Fruit fly (Drosophila melanogaster): ENCODE results near the gene Brd7-9.
A peak's percentile ranks its signal among the peaks of the same experiment; 100 is the strongest.

Brd7-9 gene

DNA sequence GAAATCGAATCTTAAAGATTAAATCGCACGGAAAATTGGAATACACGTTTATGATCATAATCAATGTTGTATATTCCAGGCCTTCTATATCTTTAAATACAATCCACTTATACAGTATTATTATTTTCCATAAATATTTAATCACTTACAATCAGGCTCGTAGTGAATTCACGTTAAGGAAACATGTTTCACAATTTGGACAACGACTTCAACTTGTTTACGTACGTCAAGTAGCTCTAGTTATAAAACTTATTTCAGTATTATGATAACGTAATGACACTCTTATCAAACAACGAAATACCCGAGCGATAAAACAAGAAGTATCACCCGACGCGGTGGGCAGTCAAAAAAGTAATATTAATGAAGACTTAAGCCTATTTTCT lies 8.7 kb downstream of the Brd7-9 start:
- peak; percentile 20 for TF ChIP-seq lab (GFP tag; optimal IDR thresholded peaks at IDR 0.05)
- TF ChIP-seq CG11696 (GFP tag; IDR thresholded peaks at IDR 0.05): no peak
- peak; percentile 5 for TF ChIP-seq CG18599 (GFP tag; optimal IDR thresholded peaks at IDR 0.05)
- peak; percentile 43 for TF ChIP-seq CG9437 (GFP tag; optimal IDR thresholded peaks at IDR 0.05)
- TF ChIP-seq exex (tag; optimal IDR thresholded peaks at IDR 0.05): peak; percentile 54

DNA sequence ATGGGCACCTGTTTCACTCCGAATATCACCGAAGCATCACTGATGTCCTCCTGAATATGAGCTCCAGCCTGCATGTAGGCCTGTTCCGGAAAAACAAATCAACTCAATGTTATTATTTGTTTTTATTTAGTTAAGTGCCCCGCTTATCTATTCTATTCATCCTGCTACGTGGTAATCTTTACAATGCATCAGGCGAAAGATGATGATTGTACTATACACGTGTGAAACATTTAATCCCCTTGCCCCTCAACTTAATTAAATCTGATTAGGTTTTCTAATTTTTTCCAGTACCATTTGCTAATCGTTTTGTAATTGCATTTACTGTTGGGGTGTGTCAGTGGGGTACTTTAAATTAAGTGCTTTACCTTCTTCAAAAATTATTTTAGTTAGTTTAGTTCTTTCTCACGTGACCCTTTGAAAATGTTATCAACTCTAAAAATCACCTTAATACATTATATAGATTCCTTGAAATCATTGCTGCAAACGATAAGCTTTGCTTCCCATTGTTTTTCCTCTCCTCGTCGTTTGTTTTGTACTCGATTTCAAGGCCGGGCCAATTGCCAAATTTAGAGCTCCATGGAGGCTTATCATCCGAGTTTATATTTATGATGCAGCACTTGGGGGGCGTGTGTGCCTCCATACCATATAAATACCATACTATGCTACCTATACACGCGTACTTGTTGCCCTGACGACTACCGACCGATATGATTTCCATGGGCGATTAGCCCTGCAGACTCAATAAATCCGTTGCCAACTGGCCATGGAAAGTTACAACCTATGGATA lies 12.2 kb downstream of the Brd7-9 start:
- TF ChIP-seq HLHmδ (GFP tag; optimal IDR thresholded peaks at IDR 0.05) (no peak), sug (tag; optimal IDR thresholded peaks at IDR 0.05) (peak; percentile 94), CG34376 (GFP tag; optimal IDR thresholded peaks at IDR 0.05) (peak; percentile 27), cwo (GFP tag; optimal IDR thresholded peaks at IDR 0.05) (peak; percentile 69), Med (GFP tag) (peak; percentile 19), exex (tag; optimal IDR thresholded peaks at IDR 0.05) (peak; percentile 68), ssp (GFP tag; IDR thresholded peaks at IDR 0.05) (no peak), sens (GFP tag) (peak; percentile 14)

DNA sequence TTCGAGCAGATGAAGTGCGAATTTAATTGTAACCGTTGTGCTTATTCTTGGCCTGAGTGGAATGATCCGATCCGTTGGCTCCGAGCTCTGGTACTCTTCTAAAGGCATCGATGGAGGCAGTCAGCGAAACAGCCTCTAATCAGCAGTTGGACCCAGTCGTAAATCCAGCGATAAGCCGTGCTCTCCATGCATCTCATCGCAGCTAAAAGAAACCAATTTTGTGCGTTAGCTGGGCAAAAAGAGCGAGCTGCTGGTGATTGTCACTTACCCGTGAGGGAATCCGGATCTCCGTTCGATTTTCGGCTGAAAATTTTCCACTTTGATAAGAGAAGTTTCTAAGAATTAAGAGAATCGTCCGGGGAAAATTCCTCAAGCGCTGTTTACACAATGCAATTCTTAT lies 13.2 kb downstream of the Brd7-9 start, which contains the start of gene LKRSDH:
Gene LKRSDH (minus strand): TSS at position 101 of the 400 bp plus-strand sequence.
- TF ChIP-seq HmgD (GFP tag; optimal IDR thresholded peaks at IDR 0.05): no peak
- TF ChIP-seq sug (tag; optimal IDR thresholded peaks at IDR 0.05): peak; percentile 51
- TF ChIP-seq CG3163 (GFP tag; optimal IDR thresholded peaks at IDR 0.05): no peak
- TF ChIP-seq chinmo (GFP tag; IDR thresholded peaks at IDR 0.05; ENCODE audit: partially characterized antibody): 0 out of 4 replicates have a peak, but pooled peaks have one; percentile 43
- peak; percentile 46 for TF ChIP-seq CG34376 (GFP tag; optimal IDR thresholded peaks at IDR 0.05)

DNA sequence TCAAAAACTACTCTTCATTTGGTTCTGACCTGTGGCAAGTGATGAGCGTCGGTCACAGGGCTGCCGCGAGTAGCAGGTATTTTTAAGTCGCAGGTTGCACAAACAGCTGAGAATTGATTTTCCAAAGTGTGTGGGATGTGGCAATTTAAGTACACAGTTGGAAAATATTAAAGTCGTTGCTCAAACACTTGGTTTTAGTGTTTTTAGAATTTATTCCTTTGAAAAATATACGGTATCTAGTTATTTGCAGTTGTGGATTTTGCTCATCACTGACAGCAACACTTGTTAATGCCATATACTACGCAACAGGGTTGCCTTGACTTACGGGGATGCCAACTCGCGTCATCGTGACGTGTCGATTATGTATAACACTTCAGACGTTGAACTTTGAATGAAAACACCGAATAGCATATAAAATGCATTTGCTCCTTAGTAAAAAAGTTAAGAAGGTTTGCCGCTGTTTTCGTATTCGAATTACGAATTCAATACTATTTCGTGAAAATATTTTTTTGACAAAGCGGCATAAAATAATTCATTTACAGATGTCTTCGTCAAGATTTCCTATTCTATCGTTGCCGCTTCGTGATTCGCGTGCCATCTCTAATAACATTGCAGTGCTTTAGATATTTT lies 17.3 kb downstream of the Brd7-9 start, which contains the start of the genes Herp and r2d2:
Gene Herp (minus strand): TSS at position 255 of the 630 bp plus-strand sequence.
Gene r2d2 (plus strand): TSS at position 344 of the 630 bp plus-strand sequence.
- TF ChIP-seq pum (GFP tag; optimal IDR thresholded peaks at IDR 0.05) (peak; percentile 94), Fer3 (tag; optimal IDR thresholded peaks at IDR 0.05) (peak; percentile 89), CG6654 (GFP tag; optimal IDR thresholded peaks at IDR 0.05) (peak; percentile 66), HLH4C (GFP tag; IDR thresholded peaks at IDR 0.05; ENCODE audit: partially characterized antibody) (peak; percentile 55; the same call in 1 of the 3 replicates), bsh (GFP tag; optimal IDR thresholded peaks at IDR 0.05) (peak in 1 of 2 experiments; percentile 85), CG10543 (GFP tag; optimal IDR thresholded peaks at IDR 0.05) (peak; percentile 97), disco-r (GFP tag; optimal IDR thresholded peaks at IDR 0.05) (peak; percentile 92), vfl (GFP tag; optimal IDR thresholded peaks at IDR 0.05) (peak; percentile 83), Ssrp (tag; optimal IDR thresholded peaks at IDR 0.05) (peak; percentile 83), CG12236 (GFP tag; optimal IDR thresholded peaks at IDR 0.05) (peak; percentile 81), cad (GFP tag; optimal IDR thresholded peaks at IDR 0.05) (no peak), H15 (GFP tag; IDR thresholded peaks at IDR 0.05) (peak; percentile 82), CG17568 (GFP tag; optimal IDR thresholded peaks at IDR 0.05) (peak; percentile 63), CG31388 (GFP tag; optimal IDR thresholded peaks at IDR 0.05) (peak; percentile 75), CG15696 (tag; optimal IDR thresholded peaks at IDR 0.05) (peak; percentile 91), h (optimal IDR thresholded peaks at IDR 0.05) (no peak), scrt (GFP tag; optimal IDR thresholded peaks at IDR 0.05) (peak; percentile 90), MESR4 (GFP tag; optimal IDR thresholded peaks at IDR 0.05) (peak; percentile 3), Chrac-16 (GFP tag; optimal IDR thresholded peaks at IDR 0.05) (peak; percentile 90), wek (GFP tag; optimal IDR thresholded peaks at IDR 0.05) (peak; percentile 72), CG33213 (GFP tag; optimal IDR thresholded peaks at IDR 0.05) (peak; percentile 91), ash1 (GFP tag; optimal IDR thresholded peaks at IDR 0.05) (peak; percentile 55), CG3163 (GFP tag; optimal IDR thresholded peaks at IDR 0.05) (peak; percentile 82), sqz (GFP tag; optimal IDR thresholded peaks at IDR 0.05) (peak; percentile 75), crp (GFP tag; optimal IDR thresholded peaks at IDR 0.05) (peak in 1 of 2 experiments; percentile 75), Bgb (GFP tag; IDR thresholded peaks at IDR 0.05; ENCODE audit: partially characterized antibody) (peak; percentile 77), CG7963 (GFP tag; IDR thresholded peaks at IDR 0.05; ENCODE audit: partially characterized antibody) (no peak)
